Worm (Caenorhabditis elegans): ENCODE results near the gene R160.2.

DNA sequence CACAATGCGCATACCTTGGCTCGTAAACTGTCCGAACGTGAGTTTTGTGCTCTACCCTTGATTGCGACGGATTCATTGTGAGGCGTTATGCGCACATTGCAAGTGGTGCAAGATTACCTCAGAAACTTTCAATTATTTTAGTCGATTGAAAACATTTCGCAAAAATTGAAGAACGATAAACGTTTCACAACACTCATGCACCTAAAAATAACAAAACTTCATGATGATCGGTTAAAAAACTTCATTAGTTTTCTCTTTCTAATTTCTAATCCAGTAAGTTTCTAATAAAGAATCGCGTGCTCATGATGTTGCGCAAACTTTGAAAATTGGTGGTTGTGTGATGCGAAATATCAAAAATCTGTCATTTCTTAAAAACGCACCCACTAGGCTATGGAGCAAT, 42.0 kb upstream of the R160.2 start, which contains the start of gene dop-1:
- TF ChIP-seq zip-8 (tag; optimal IDR thresholded peaks at IDR 0.05), result no peak
- TF ChIP-seq ztf-11 (tag; optimal IDR thresholded peaks at IDR 0.05), result no peak
- TF ChIP-seq sptf-1 (tag; optimal IDR thresholded peaks at IDR 0.05), result no peak
- no peak for TF ChIP-seq mep-1 (tag; optimal IDR thresholded peaks at IDR 0.05)
- no peak for TF ChIP-seq elt-1 (tag; optimal IDR thresholded peaks at IDR 0.05; ENCODE audit: borderline replicate concordance, insufficient read depth)
- TF ChIP-seq snpc-4 (tag; optimal IDR thresholded peaks at IDR 0.05), result no peak
- no peak for TF ChIP-seq lsy-2 (tag; optimal IDR thresholded peaks at IDR 0.05)
- no peak for TF ChIP-seq lin-32 (GFP tag; optimal IDR thresholded peaks at IDR 0.05)
- TF ChIP-seq M03D4.4 (tag; optimal IDR thresholded peaks at IDR 0.05), result no peak
- TF ChIP-seq nhr-237 (tag; optimal IDR thresholded peaks at IDR 0.05), result no peak
- no peak for TF ChIP-seq unc-62 (GFP tag; optimal IDR thresholded peaks at IDR 0.05)
